Worm (Caenorhabditis elegans) whole organism, L3 larva: ENCODE results near the gene C29F9.2.

Experiments
- aly-2 ChIP-seq: fragments of 150-350 bp; optimal IDR thresholded peaks from 2 replicates; lab custom pipeline; 2014; ENCODE audit warnings: missing biosample characterization, missing genetic modification characterization
- ama-1 ChIP-seq: fragments of 150-350 bp; optimal IDR thresholded peaks from 2 replicates; lab custom pipeline; 2018
- egl-27 ChIP-seq: sonication (generic microtip); optimal IDR thresholded peaks from 4 replicates; lab custom pipeline; 2017; ENCODE audit warnings: missing biosample characterization, missing genetic modification reagents, missing genetic modification characterization
- mdl-1 ChIP-seq: fragments of 150-350 bp; optimal IDR thresholded peaks from 2 replicates; lab custom pipeline; 2014; ENCODE audit warnings: missing biosample characterization, missing genetic modification characterization
- unc-62 ChIP-seq: fragments of 150-350 bp; sonication (generic microtip); optimal IDR thresholded peaks from 4 replicates; lab custom pipeline; 2014; ENCODE audit warnings: missing biosample characterization, missing genetic modification reagents, missing genetic modification characterization

DNA sequence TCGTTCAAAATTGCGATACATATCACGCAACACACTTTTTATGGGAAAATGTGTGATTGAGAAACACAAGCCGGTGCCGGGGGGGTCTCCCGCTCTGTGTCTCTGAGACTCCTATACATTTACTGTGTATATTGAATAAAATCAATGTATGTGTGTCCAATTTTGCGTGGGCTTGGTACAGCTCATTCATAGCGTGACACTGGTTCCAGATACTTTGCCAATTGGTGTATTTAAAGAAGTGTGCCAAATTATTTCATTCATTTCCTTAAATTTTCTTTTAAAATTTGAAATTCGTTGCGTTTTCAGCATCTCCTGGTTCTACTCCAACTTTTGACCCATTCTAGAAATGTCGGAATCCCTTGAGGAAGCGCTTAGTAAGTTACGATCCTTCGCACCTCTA is 13.5 kb upstream of the C29F9.2 start, which contains the start of gene C29F9.5:
- TF ChIP-seq unc-62 (GFP tag; lab: Kevin White, UChicago) (no peak), egl-27 (tag; lab: Kevin White, UChicago) (no peak), aly-2 (tag; lab: Kevin White, UChicago) (no peak), mdl-1 (tag; lab: Kevin White, UChicago) (no peak), ama-1 (lab: Kevin White, UChicago) (no peak)
